Worm (Caenorhabditis elegans): ENCODE measurements around the gene T25D10.4.

The T25D10.4 gene

DNA sequence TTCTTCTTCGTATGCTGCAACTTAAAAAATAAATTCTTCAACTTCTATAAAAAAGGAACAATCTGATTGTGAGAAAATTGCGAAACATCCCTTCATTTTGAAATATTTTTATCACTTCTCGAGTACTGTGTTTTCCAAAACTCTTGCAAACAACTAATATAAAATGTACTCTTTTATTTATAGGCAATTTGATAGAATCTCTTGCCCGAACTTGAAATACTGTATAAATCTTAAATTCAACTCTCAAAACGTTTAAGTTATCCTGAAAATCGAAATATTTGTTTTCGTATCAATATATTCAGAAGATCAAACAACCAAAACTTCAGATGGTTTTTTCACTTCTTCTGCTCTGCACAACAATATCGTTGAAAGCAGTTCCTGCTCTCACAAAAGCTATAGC, 23.6 kb downstream of the T25D10.4 start, which contains the start of gene F58F12.4:
Gene F58F12.4, plus strand, starts transcription at position 301 of the 400 bp plus-strand sequence.
- TF ChIP-seq lin-15B (tag; optimal IDR thresholded peaks at IDR 0.05) (no peak), ztf-11 (tag; optimal IDR thresholded peaks at IDR 0.05) (no peak), daf-12 (tag; optimal IDR thresholded peaks at IDR 0.05) (no peak), egl-27 (tag; optimal IDR thresholded peaks at IDR 0.05) (no peak), nhr-12 (tag; optimal IDR thresholded peaks at IDR 0.05) (no peak), aly-2 (tag; optimal IDR thresholded peaks at IDR 0.05) (no peak), elt-3 (tag; optimal IDR thresholded peaks at IDR 0.05) (no peak), nhr-43 (tag; optimal IDR thresholded peaks at IDR 0.05; ENCODE audit: poor library complexity, severe bottlenecking) (no peak), unc-39 (tag; optimal IDR thresholded peaks at IDR 0.05) (no peak), ceh-28 (tag; optimal IDR thresholded peaks at IDR 0.05) (no peak), nhr-237 (tag; optimal IDR thresholded peaks at IDR 0.05) (no peak)

DNA sequence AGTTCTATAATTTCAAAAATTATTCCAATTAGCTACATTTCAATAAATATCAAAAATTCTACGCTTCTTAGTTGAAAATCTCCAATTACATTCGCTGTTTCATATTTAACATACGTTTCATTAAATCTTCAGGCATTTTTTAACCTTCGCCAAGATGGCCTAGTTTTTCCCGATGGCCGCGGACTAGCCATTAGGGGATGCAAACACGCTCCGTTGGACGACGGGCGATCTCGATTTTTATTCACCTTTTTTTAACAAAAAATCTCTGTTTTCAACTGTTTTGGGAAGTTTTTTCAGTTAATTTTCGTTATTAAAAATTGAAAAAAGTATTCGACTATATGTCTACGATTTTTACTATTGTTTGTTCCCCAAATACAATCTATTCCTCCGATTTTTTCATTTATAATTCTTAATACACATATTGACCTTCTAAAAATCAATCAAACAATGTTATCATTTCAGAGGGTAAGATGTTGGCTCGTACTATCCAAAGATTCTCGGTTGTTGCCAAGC, 26.8 kb downstream of the T25D10.4 start, which contains the start of gene F58F12.1:
Gene F58F12.1, plus strand, starts transcription at position 463 of the 513 bp plus-strand sequence.
- peak; percentile 72 for TF ChIP-seq nfya-1 (tag; optimal IDR thresholded peaks at IDR 0.05; ENCODE audit: insufficient read depth)
- TF ChIP-seq lin-15B (tag; optimal IDR thresholded peaks at IDR 0.05), result peak; percentile 94
- TF ChIP-seq egl-5 (tag; optimal IDR thresholded peaks at IDR 0.05), result peak; percentile 46
- TF ChIP-seq elt-2 (tag; optimal IDR thresholded peaks at IDR 0.05), result peak; percentile 20
- no peak for TF ChIP-seq jun-1 (tag; optimal IDR thresholded peaks at IDR 0.05)
- no peak for TF ChIP-seq nhr-28 (tag; optimal IDR thresholded peaks at IDR 0.05)
- peak; percentile 57 for TF ChIP-seq nhr-25 (tag; optimal IDR thresholded peaks at IDR 0.05)
- no peak for TF ChIP-seq ama-1 (optimal IDR thresholded peaks at IDR 0.05)
- TF ChIP-seq lin-39 (tag; optimal IDR thresholded peaks at IDR 0.05), result peak; percentile 11
- peak; percentile 8 for TF ChIP-seq pqm-1 (tag; optimal IDR thresholded peaks at IDR 0.05)
- no peak for TF ChIP-seq eor-1 (tag; optimal IDR thresholded peaks at IDR 0.05)
- TF ChIP-seq nhr-23 (tag; optimal IDR thresholded peaks at IDR 0.05), result peak; percentile 56
- TF ChIP-seq pha-4 (tag; optimal IDR thresholded peaks at IDR 0.05), result peak; percentile 80
- TF ChIP-seq nhr-43 (tag; optimal IDR thresholded peaks at IDR 0.05; ENCODE audit: poor library complexity, severe bottlenecking), result peak; percentile 70
- TF ChIP-seq snpc-4 (tag; optimal IDR thresholded peaks at IDR 0.05), result peak; percentile 87
- TF ChIP-seq hmg-11 (tag; optimal IDR thresholded peaks at IDR 0.05), result peak; percentile 56

DNA sequence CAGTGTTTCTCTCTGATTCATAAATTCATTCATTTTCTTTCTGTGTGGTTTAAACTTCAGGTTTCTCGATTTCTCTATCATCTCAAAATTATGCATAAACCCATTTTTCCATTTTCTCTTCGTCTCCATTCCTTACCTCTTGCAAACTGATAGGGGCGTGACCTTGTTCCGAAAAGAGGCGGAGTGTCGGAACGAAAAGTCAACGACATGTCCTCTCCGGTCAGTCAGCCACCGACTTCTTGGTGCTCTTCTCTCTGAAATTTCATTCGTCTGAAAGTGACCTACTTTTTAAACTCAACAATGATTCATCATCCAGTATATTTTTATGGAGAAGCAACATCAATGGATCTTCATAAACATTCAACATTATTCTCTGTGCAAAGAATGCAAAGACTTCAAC, 29.2 kb downstream of the T25D10.4 start, which contains the start of gene F58F12.12:
Gene F58F12.12, plus strand, starts transcription at position 301 of the 400 bp plus-strand sequence.
- TF ChIP-seq nhr-43 (tag; optimal IDR thresholded peaks at IDR 0.05; ENCODE audit: poor library complexity, severe bottlenecking), result no peak
- no peak for TF ChIP-seq jun-1 (tag; optimal IDR thresholded peaks at IDR 0.05)
- no peak for TF ChIP-seq elt-3 (tag; optimal IDR thresholded peaks at IDR 0.05)

DNA sequence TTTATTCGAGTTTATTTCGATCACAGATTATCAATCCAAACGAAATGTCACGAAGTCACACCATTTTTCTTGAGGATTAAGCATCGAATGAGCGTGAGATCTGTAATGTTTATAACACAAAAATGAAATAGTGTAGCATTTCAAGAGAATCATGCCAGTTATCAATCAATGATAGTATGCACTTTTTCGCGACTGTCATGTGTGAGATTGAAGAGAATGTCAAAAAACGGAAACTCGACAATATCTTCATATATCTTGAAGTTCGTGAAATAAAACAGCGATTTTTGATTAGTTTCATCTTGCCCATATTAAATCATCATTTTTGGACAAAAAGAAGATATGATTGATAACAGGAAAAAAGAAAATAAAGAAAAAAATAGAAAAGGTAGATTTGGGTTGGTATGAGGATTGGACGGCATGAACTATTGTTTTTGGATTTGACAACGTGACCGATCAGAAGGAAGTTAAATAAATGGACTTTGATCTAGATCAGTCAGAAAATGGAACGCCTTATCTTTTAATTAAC, 31.0 kb downstream of the T25D10.4 start:
- peak; percentile 42 for TF ChIP-seq nhr-43 (tag; optimal IDR thresholded peaks at IDR 0.05; ENCODE audit: poor library complexity, severe bottlenecking)
- no peak for TF ChIP-seq elt-2 (tag; optimal IDR thresholded peaks at IDR 0.05)
- TF ChIP-seq lsy-12 (tag; optimal IDR thresholded peaks at IDR 0.05), result no peak
- TF ChIP-seq ama-1 (optimal IDR thresholded peaks at IDR 0.05), result no peak
- peak; percentile 2 for TF ChIP-seq nhr-25 (tag; optimal IDR thresholded peaks at IDR 0.05)
- TF ChIP-seq nhr-23 (tag; optimal IDR thresholded peaks at IDR 0.05), result peak; percentile 44

DNA sequence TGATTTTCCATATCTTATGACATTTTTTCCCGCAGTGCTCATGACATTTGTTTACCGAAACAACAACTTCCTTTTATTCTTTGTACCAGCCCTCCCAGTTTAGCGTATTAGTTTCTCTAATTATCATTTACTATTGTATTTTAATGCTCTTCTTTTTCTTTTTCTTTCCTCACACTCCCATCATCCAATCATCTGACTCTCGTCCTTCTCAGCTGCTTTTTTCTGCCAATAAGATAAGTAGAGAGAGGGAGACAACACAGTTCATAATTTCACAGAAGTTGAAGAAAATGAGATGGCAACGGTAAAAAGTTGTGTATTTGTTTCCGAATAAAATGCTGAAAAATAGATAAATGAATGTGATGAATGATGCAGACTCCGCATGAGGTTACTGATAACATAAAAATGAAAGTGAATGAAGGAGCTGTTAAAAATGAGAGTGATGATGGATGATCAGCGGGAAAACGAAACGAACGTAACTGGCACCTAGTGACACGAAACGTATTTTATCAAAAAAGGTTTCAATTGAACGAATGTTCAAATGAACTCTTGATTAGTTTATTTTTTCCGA, 32.6 kb downstream of the T25D10.4 start:
- TF ChIP-seq nhr-12 (tag; optimal IDR thresholded peaks at IDR 0.05) (no peak), nfya-1 (tag; optimal IDR thresholded peaks at IDR 0.05; ENCODE audit: insufficient read depth) (peak; percentile 31), jun-1 (tag; optimal IDR thresholded peaks at IDR 0.05) (peak; percentile 34), elt-3 (tag; optimal IDR thresholded peaks at IDR 0.05) (no peak), nhr-237 (tag; optimal IDR thresholded peaks at IDR 0.05) (no peak), pqm-1 (tag; optimal IDR thresholded peaks at IDR 0.05) (peak; percentile 76), pha-4 (tag; optimal IDR thresholded peaks at IDR 0.05) (peak; percentile 54), mdl-1 (tag; optimal IDR thresholded peaks at IDR 0.05) (no peak), elt-2 (tag; optimal IDR thresholded peaks at IDR 0.05) (peak; percentile 89), fkh-10 (GFP tag; optimal IDR thresholded peaks at IDR 0.05) (no peak)

DNA sequence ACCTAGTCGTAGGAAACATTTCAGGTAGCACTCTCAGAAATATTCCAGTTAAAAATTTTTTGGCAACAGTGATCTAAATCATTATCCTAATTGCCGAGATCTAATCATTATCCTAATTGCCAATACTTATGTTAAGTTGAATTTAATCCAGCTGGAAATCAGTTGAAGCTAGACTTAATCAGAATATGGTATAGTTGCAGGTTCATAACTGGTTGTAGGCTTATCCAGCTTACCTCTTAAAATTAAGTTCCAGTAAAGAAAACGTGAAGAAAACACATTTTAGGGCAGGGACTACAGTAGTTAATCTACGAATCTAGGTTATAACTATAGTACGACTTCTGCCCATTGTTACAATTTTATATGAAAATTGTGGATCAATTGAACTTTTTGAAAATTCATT, 33.4 kb downstream of the T25D10.4 start:
- TF ChIP-seq ZK546.5 (tag; optimal IDR thresholded peaks at IDR 0.05) (no peak), lin-15B (tag; optimal IDR thresholded peaks at IDR 0.05) (no peak), fos-1 (tag; optimal IDR thresholded peaks at IDR 0.05) (no peak), nhr-43 (tag; optimal IDR thresholded peaks at IDR 0.05; ENCODE audit: poor library complexity, severe bottlenecking) (no peak), lin-39 (tag; optimal IDR thresholded peaks at IDR 0.05) (no peak), pha-4 (tag; optimal IDR thresholded peaks at IDR 0.05) (no peak), nhr-237 (tag; optimal IDR thresholded peaks at IDR 0.05) (no peak), snpc-4 (tag; optimal IDR thresholded peaks at IDR 0.05) (no peak), elt-3 (tag; optimal IDR thresholded peaks at IDR 0.05) (no peak), eor-1 (tag; optimal IDR thresholded peaks at IDR 0.05) (no peak), ceh-9 (tag; optimal IDR thresholded peaks at IDR 0.05) (no peak), jun-1 (tag; optimal IDR thresholded peaks at IDR 0.05) (no peak), egl-27 (tag; optimal IDR thresholded peaks at IDR 0.05) (no peak), fkh-2 (tag; optimal IDR thresholded peaks at IDR 0.05) (no peak), unc-39 (tag; optimal IDR thresholded peaks at IDR 0.05) (no peak), nhr-23 (tag; optimal IDR thresholded peaks at IDR 0.05) (no peak), elt-1 (tag; optimal IDR thresholded peaks at IDR 0.05) (no peak), sea-2 (GFP tag; optimal IDR thresholded peaks at IDR 0.05) (no peak), nhr-11 (tag; optimal IDR thresholded peaks at IDR 0.05) (no peak), ceh-16 (tag; optimal IDR thresholded peaks at IDR 0.05) (no peak)
